Fruit fly (Drosophila melanogaster): ENCODE data around the gene CG42659.
A peak's percentile ranks its signal among the peaks of the same experiment; 100 is the strongest.

CG42659 gene

dm6 chr2L:17963071-17963567, 44.0 kb upstream of the CG42659 start, which contains the start of gene CG5674 (continued):
- TF ChIP-seq HmgD (GFP tag; optimal IDR thresholded peaks at IDR 0.05) = peak; percentile 96
- TF ChIP-seq CG17568 (GFP tag; optimal IDR thresholded peaks at IDR 0.05) = no peak
- TF ChIP-seq sna (GFP tag; IDR thresholded peaks at IDR 0.05; ENCODE audit: partially characterized antibody) = peak; percentile 83
- TF ChIP-seq CG13424 (tag; optimal IDR thresholded peaks at IDR 0.05) = no peak
- peak in 1 of 2 experiments; percentile 12 for TF ChIP-seq insv (GFP tag; optimal IDR thresholded peaks at IDR 0.05)
- TF ChIP-seq Opbp (GFP tag; IDR thresholded peaks at IDR 0.05; ENCODE audit: partially characterized antibody) = peak; percentile 90
- TF ChIP-seq fru (optimal IDR thresholded peaks at IDR 0.05) = no peak
- no peak for TF ChIP-seq org-1 (GFP tag; optimal IDR thresholded peaks at IDR 0.05)
- TF ChIP-seq knrl (GFP tag; IDR thresholded peaks at IDR 0.05; ENCODE audit: partially characterized antibody) = peak; percentile 90
- TF ChIP-seq CG6683 (GFP tag; optimal IDR thresholded peaks at IDR 0.05) = no peak
- TF ChIP-seq al (GFP tag; IDR thresholded peaks at IDR 0.05) = peak; percentile 48
- no peak for TF ChIP-seq gcm2 (GFP tag; optimal IDR thresholded peaks at IDR 0.05)
- TF ChIP-seq bab2 (GFP tag; optimal IDR thresholded peaks at IDR 0.05) = peak; percentile 23
- TF ChIP-seq CoRest (tag; optimal IDR thresholded peaks at IDR 0.05) = peak; percentile 40
- TF ChIP-seq CG10147 (GFP tag; optimal IDR thresholded peaks at IDR 0.05) = no peak
- no peak for TF ChIP-seq luna (GFP tag; optimal IDR thresholded peaks at IDR 0.05)
- TF ChIP-seq Ravus (GFP tag; IDR thresholded peaks at IDR 0.05) = no peak
- no peak for TF ChIP-seq CG33213 (GFP tag; optimal IDR thresholded peaks at IDR 0.05)
- no peak for TF ChIP-seq CG32767 (GFP tag; IDR thresholded peaks at IDR 0.05)
- TF ChIP-seq Dip2 (GFP tag; IDR thresholded peaks at IDR 0.05) = no peak
- TF ChIP-seq CG2129 (GFP tag; IDR thresholded peaks at IDR 0.05; ENCODE audit: partially characterized antibody) = peak; percentile 56
- no peak for TF ChIP-seq cwo (GFP tag; optimal IDR thresholded peaks at IDR 0.05)
- peak; percentile 54 for TF ChIP-seq CG10267 (tag; optimal IDR thresholded peaks at IDR 0.05)
- TF ChIP-seq CG15601 (tag; optimal IDR thresholded peaks at IDR 0.05) = no peak
- TF ChIP-seq ro (GFP tag; IDR thresholded peaks at IDR 0.05) = no peak
- TF ChIP-seq CG9876 (GFP tag; optimal IDR thresholded peaks at IDR 0.05) = peak; percentile 51
- no peak for TF ChIP-seq CG3995 (GFP tag; optimal IDR thresholded peaks at IDR 0.05)
- TF ChIP-seq hb (GFP tag; IDR thresholded peaks at IDR 0.05; ENCODE audit: partially characterized antibody) = peak; percentile 87
- TF ChIP-seq B-H1 (GFP tag; IDR thresholded peaks at IDR 0.05) = no peak
- peak; percentile 3 for TF ChIP-seq pnt (GFP tag; optimal IDR thresholded peaks at IDR 0.05)
- no peak for TF ChIP-seq run (tag; optimal IDR thresholded peaks at IDR 0.05)
- TF ChIP-seq cad (GFP tag; optimal IDR thresholded peaks at IDR 0.05) = no peak
- TF ChIP-seq klu (GFP tag; IDR thresholded peaks at IDR 0.05) = no peak
- no peak for TF ChIP-seq Sox102F (GFP tag; optimal IDR thresholded peaks at IDR 0.05)
- no peak for TF ChIP-seq sqz (GFP tag; optimal IDR thresholded peaks at IDR 0.05)
- peak; percentile 58 for TF ChIP-seq CG15514 (GFP tag; optimal IDR thresholded peaks at IDR 0.05)
- TF ChIP-seq gt (GFP tag; IDR thresholded peaks at IDR 0.05) = no peak
- peak; percentile 27; the same call in 1 of the 2 replicates for TF ChIP-seq CG5953 (GFP tag; IDR thresholded peaks at IDR 0.05)
- no peak for TF ChIP-seq CG13123 (GFP tag; optimal IDR thresholded peaks at IDR 0.05)
- TF ChIP-seq Blimp-1 (GFP tag; optimal IDR thresholded peaks at IDR 0.05) = no peak
- no peak for TF ChIP-seq Poxn (GFP tag; IDR thresholded peaks at IDR 0.05)
- TF ChIP-seq dati (GFP tag; IDR thresholded peaks at IDR 0.05) = no peak
- TF ChIP-seq CG3163 (GFP tag; optimal IDR thresholded peaks at IDR 0.05) = peak; percentile 58
- no peak for TF ChIP-seq CG10274 (GFP tag; optimal IDR thresholded peaks at IDR 0.05)
- TF ChIP-seq Trl (optimal IDR thresholded peaks at IDR 0.05) = no peak
- TF ChIP-seq Trl (GFP tag; optimal IDR thresholded peaks at IDR 0.05) = peak; percentile 42
- TF ChIP-seq Xbp1 (GFP tag; optimal IDR thresholded peaks at IDR 0.05) = peak; percentile 58
- peak; percentile 60 for TF ChIP-seq Xrp1 (GFP tag; IDR thresholded peaks at IDR 0.05)
- TF ChIP-seq az2 (GFP tag; optimal IDR thresholded peaks at IDR 0.05) = no peak
- peak; percentile 66 for TF ChIP-seq mam (GFP tag; optimal IDR thresholded peaks at IDR 0.05)
- TF ChIP-seq salm (tag; optimal IDR thresholded peaks at IDR 0.05) = no peak
- TF ChIP-seq ase (GFP tag; IDR thresholded peaks at IDR 0.05) = 0 out of 3 replicates have a peak, but pooled peaks have one; percentile 5
